Fruit fly (Drosophila melanogaster) whole organism, embryonic: Measurements from ENCODE around the gene CG43702.

Experiments used
- Blimp-1 ChIP-seq: fragments of 200-800 bp; sonication (Bioruptor generic); optimal IDR thresholded peaks from 3 replicates; lab custom pipeline; 2018; ENCODE audit warnings: missing biosample characterization, missing genetic modification characterization, mild to moderate bottlenecking, moderate library complexity, missing genetic modification reagents
- CG11247 ChIP-seq: fragments of 200-800 bp; sonication (Bioruptor generic); IDR thresholded peaks from 2 replicates; pipeline ENCODE4 v1.3.6; 2022; ENCODE audit warnings: missing biosample characterization, missing genetic modification characterization
- CG1233 ChIP-seq: fragments of 200-800 bp; sonication (Bioruptor generic); optimal IDR thresholded peaks from 4 replicates; lab custom pipeline; 2018; ENCODE audit warnings: missing biosample characterization, mild to moderate bottlenecking, missing genetic modification characterization
- CG13287 ChIP-seq: fragments of 200-800 bp; sonication (Bioruptor generic); IDR thresholded peaks from 2 replicates; pipeline ENCODE4 v1.3.6; 2022; ENCODE audit warnings: missing biosample characterization, missing genetic modification characterization; ENCODE audit not compliant: partially characterized antibody
- CG13894 ChIP-seq: fragments of 200-800 bp; sonication (Bioruptor generic); optimal IDR thresholded peaks from 3 replicates; lab custom pipeline; 2018; ENCODE audit warnings: missing biosample characterization, mild to moderate bottlenecking, missing genetic modification characterization, moderate library complexity
- CG15601 ChIP-seq: fragments of 200-800 bp; sonication (Bioruptor generic); optimal IDR thresholded peaks from 3 replicates; lab custom pipeline; 2019; ENCODE audit warnings: missing biosample characterization, mild to moderate bottlenecking, missing genetic modification characterization, moderate library complexity
- CG16815 ChIP-seq: fragments of 200-800 bp; sonication (Bioruptor generic); optimal IDR thresholded peaks from 3 replicates; lab custom pipeline; 2017; ENCODE audit warnings: missing biosample characterization, mild to moderate bottlenecking, missing genetic modification characterization
- CG17829 ChIP-seq: fragments of 200-800 bp; optimal IDR thresholded peaks from 2 replicates; lab custom pipeline; 2019; ENCODE audit warnings: missing biosample characterization, mild to moderate bottlenecking, missing genetic modification characterization, moderate library complexity
- CG2712 ChIP-seq: fragments of 200-800 bp; optimal IDR thresholded peaks from 3 replicates; lab custom pipeline; 2019; ENCODE audit warnings: missing biosample characterization, mild to moderate bottlenecking, missing genetic modification characterization, moderate library complexity
- CG33557 ChIP-seq: fragments of 200-800 bp; sonication (Bioruptor generic); optimal IDR thresholded peaks from 2 replicates; lab custom pipeline; 2019; ENCODE audit warnings: missing biosample characterization, mild to moderate bottlenecking, missing genetic modification characterization, moderate library complexity
- CG3407 ChIP-seq: fragments of 200-800 bp; sonication (Bioruptor generic); optimal IDR thresholded peaks from 2 replicates; lab custom pipeline; 2018; ENCODE audit warnings: missing biosample characterization, mild to moderate bottlenecking, missing genetic modification characterization
- CG34224 ChIP-seq: fragments of 200-800 bp; sonication (Bioruptor generic); IDR thresholded peaks from 3 replicates; pipeline ENCODE4 v1.3.6; 2022; ENCODE audit warnings: missing biosample characterization, missing genetic modification characterization; ENCODE audit not compliant: partially characterized antibody
- CG3847 ChIP-seq: fragments of 200-800 bp; sonication (Bioruptor generic); IDR thresholded peaks from 2 replicates; pipeline ENCODE4 v1.3.6; 2022; ENCODE audit warnings: missing biosample characterization, missing genetic modification characterization
- CG43689 ChIP-seq: fragments of 200-800 bp; sonication (Bioruptor generic); IDR thresholded peaks from 2 replicates; pipeline ENCODE4 v1.3.6; 2022; ENCODE audit warnings: missing biosample characterization, missing genetic modification characterization
- CG4424 ChIP-seq: fragments of 200-800 bp; sonication (Bioruptor generic); optimal IDR thresholded peaks from 3 replicates; lab custom pipeline; 2016; ENCODE audit warnings: missing biosample characterization, missing genetic modification characterization
- CG4730 ChIP-seq: fragments of 200-800 bp; sonication (Bioruptor generic); IDR thresholded peaks from 2 replicates; pipeline ENCODE4 v1.3.6; 2022; ENCODE audit warnings: missing biosample characterization, missing genetic modification characterization
- CG6272 ChIP-seq: fragments of 200-800 bp; sonication (Bioruptor generic); IDR thresholded peaks from 2 replicates; pipeline ENCODE4 v1.3.6; 2022; ENCODE audit warnings: missing biosample characterization, missing genetic modification characterization
- CG9876 ChIP-seq: fragments of 200-800 bp; sonication (Bioruptor generic); optimal IDR thresholded peaks from 2 replicates; lab custom pipeline; 2016; ENCODE audit warnings: missing biosample characterization, missing genetic modification characterization
- CG9932 ChIP-seq: fragments of 200-800 bp; sonication (Bioruptor generic); IDR thresholded peaks from 2 replicates; pipeline ENCODE4 v1.3.6; 2022; ENCODE audit warnings: missing biosample characterization, missing genetic modification characterization
- Camta ChIP-seq: fragments of 200-800 bp; sonication (Bioruptor generic); optimal IDR thresholded peaks from 2 replicates; lab custom pipeline; 2016; ENCODE audit warnings: missing biosample characterization, missing genetic modification characterization
- D19A ChIP-seq: fragments of 200-800 bp; optimal IDR thresholded peaks from 3 replicates; lab custom pipeline; 2019; ENCODE audit warnings: missing biosample characterization, mild to moderate bottlenecking, missing genetic modification characterization, moderate library complexity
- Dfd ChIP-seq, 2 experiments: fragments of >200 bp; optimal IDR thresholded peaks; 2 replicates each; lab custom pipeline; 2017; ENCODE audit warnings: missing biosample characterization in 2 of 2, missing genetic modification characterization in 2 of 2
- Fer1 ChIP-seq: fragments of 200-800 bp; sonication (Bioruptor generic); optimal IDR thresholded peaks from 2 replicates; lab custom pipeline; 2017; ENCODE audit warnings: missing biosample characterization, mild to moderate bottlenecking, missing genetic modification characterization
- HLH3B ChIP-seq: fragments of 200-800 bp; sonication (Bioruptor generic); IDR thresholded peaks from 2 replicates; pipeline ENCODE4 v1.3.6; 2022; ENCODE audit warnings: missing biosample characterization, missing genetic modification characterization
- HLH54F ChIP-seq: fragments of 200-800 bp; sonication (Bioruptor generic); optimal IDR thresholded peaks from 3 replicates; lab custom pipeline; 2016; ENCODE audit warnings: missing biosample characterization, missing genetic modification characterization
- Myb ChIP-seq: fragments of 200-800 bp; sonication (Bioruptor generic); optimal IDR thresholded peaks from 2 replicates; lab custom pipeline; 2016; ENCODE audit warnings: missing biosample characterization, missing genetic modification characterization
- NC2α ChIP-seq: fragments of 200-800 bp; sonication (Bioruptor generic); optimal IDR thresholded peaks from 2 replicates; lab custom pipeline; 2016; ENCODE audit warnings: missing biosample characterization, missing genetic modification characterization
- Trl ChIP-seq, 3 experiments: fragments of >200 bp in 2 of 3; fragments of 200-800 bp in 1 of 3; sonication (Bioruptor generic) in 1 of 3; optimal IDR thresholded peaks; 2 replicates in 1 of 3; 3 replicates in 2 of 3; lab custom pipeline; 2016 to 2017; ENCODE audit warnings: missing biosample characterization in 1 of 3, missing genetic modification characterization in 1 of 3
- aop ChIP-seq: fragments of 200-800 bp; sonication (Bioruptor generic); IDR thresholded peaks from 2 replicates; pipeline ENCODE4 v1.3.6; 2022; ENCODE audit warnings: missing biosample characterization, missing genetic modification characterization
- dysf ChIP-seq: fragments of 200-800 bp; sonication (Bioruptor generic); IDR thresholded peaks from 3 replicates; pipeline ENCODE4 v1.3.6; 2022; ENCODE audit warnings: missing biosample characterization, missing genetic modification characterization
- eve ChIP-seq, 2 experiments: fragments of >200 bp; optimal IDR thresholded peaks; 2 replicates each; lab custom pipeline; 2017; ENCODE audit warnings: missing biosample characterization in 2 of 2, missing genetic modification characterization in 2 of 2
- exex ChIP-seq: fragments of 200-800 bp; sonication (Bioruptor generic); optimal IDR thresholded peaks from 4 replicates; lab custom pipeline; 2018; ENCODE audit warnings: missing biosample characterization, mild to moderate bottlenecking, missing genetic modification characterization, moderate library complexity
- eyg ChIP-seq: fragments of 200-800 bp; sonication (Bioruptor generic); optimal IDR thresholded peaks from 3 replicates; lab custom pipeline; 2016; ENCODE audit warnings: missing biosample characterization, missing genetic modification characterization
- ftz-f1 ChIP-seq: fragments of 200-800 bp; sonication (Bioruptor generic); optimal IDR thresholded peaks from 2 replicates; lab custom pipeline; 2016; ENCODE audit warnings: missing biosample characterization, missing genetic modification characterization
- gcm2 ChIP-seq: fragments of 200-800 bp; sonication (Bioruptor generic); optimal IDR thresholded peaks from 2 replicates; lab custom pipeline; 2016; ENCODE audit warnings: missing biosample characterization, missing genetic modification characterization
- hbn ChIP-seq: fragments of 200-800 bp; sonication (Bioruptor generic); IDR thresholded peaks from 2 replicates; pipeline ENCODE4 v1.3.6; 2022; ENCODE audit warnings: missing biosample characterization, missing genetic modification characterization; ENCODE audit not compliant: partially characterized antibody
- her ChIP-seq: fragments of 200-800 bp; sonication (Bioruptor generic); optimal IDR thresholded peaks from 2 replicates; lab custom pipeline; 2016; ENCODE audit warnings: missing biosample characterization, missing genetic modification characterization
- ind ChIP-seq: fragments of 200-800 bp; sonication (Bioruptor generic); optimal IDR thresholded peaks from 3 replicates; lab custom pipeline; 2016; ENCODE audit warnings: missing biosample characterization, missing genetic modification characterization
- insv ChIP-seq, 2 experiments: fragments of 200-800 bp; sonication (Bioruptor generic); optimal IDR thresholded peaks; 3 replicates each; lab custom pipeline; 2016 to 2018; ENCODE audit warnings: missing biosample characterization in 2 of 2, missing genetic modification characterization in 2 of 2
- lilli ChIP-seq: fragments of 200-800 bp; sonication (Bioruptor generic); optimal IDR thresholded peaks from 3 replicates; lab custom pipeline; 2016; ENCODE audit warnings: missing biosample characterization, missing genetic modification characterization
- luna ChIP-seq: fragments of 200-800 bp; sonication (Bioruptor generic); optimal IDR thresholded peaks from 2 replicates; lab custom pipeline; 2016; ENCODE audit warnings: missing biosample characterization, missing genetic modification characterization
- nmo ChIP-seq: fragments of 200-800 bp; sonication (Bioruptor generic); optimal IDR thresholded peaks from 2 replicates; lab custom pipeline; 2018; ENCODE audit warnings: missing biosample characterization, mild to moderate bottlenecking, missing genetic modification characterization, moderate library complexity
- nom ChIP-seq: fragments of 200-800 bp; sonication (Bioruptor generic); optimal IDR thresholded peaks from 2 replicates; lab custom pipeline; 2017; ENCODE audit warnings: missing biosample characterization, missing genetic modification characterization, mild to moderate bottlenecking, moderate library complexity, missing genetic modification reagents
- pum ChIP-seq: fragments of 200-800 bp; sonication (Bioruptor generic); optimal IDR thresholded peaks from 2 replicates; lab custom pipeline; 2016; ENCODE audit warnings: missing biosample characterization, missing genetic modification characterization
- run ChIP-seq: fragments of 200-800 bp; sonication (Bioruptor generic); optimal IDR thresholded peaks from 3 replicates; lab custom pipeline; 2018; ENCODE audit warnings: missing biosample characterization, mild to moderate bottlenecking, missing genetic modification characterization
- seq ChIP-seq: fragments of 200-800 bp; sonication (Bioruptor generic); IDR thresholded peaks from 2 replicates; pipeline ENCODE4 v1.3.6; 2022; ENCODE audit warnings: missing biosample characterization, missing genetic modification characterization
- slbo ChIP-seq: fragments of 200-800 bp; sonication (Bioruptor generic); IDR thresholded peaks from 2 replicates; pipeline ENCODE4 v1.3.6; 2022; ENCODE audit warnings: missing biosample characterization, missing genetic modification characterization
- tx ChIP-seq: fragments of 200-800 bp; sonication (Bioruptor generic); optimal IDR thresholded peaks from 2 replicates; lab custom pipeline; 2016; ENCODE audit warnings: missing biosample characterization, missing genetic modification characterization
- wor ChIP-seq: fragments of 200-800 bp; sonication (Bioruptor generic); IDR thresholded peaks from 2 replicates; pipeline ENCODE4 v1.3.6; 2022; ENCODE audit warnings: missing biosample characterization, missing genetic modification characterization

CG43702 gene

dm6 chr3L:21285639-21286338 is 12.7 kb upstream of the CG43702 start, which contains the start of the genes CG12974 and pzg (continued):
- TF ChIP-seq CG17829 (tag; lab: Kevin White, UChicago) = peak; percentile 84
- TF ChIP-seq hbn = peak; percentile 20
- peak; percentile 93 for TF ChIP-seq dysf (GFP tag; lab: Robert Waterston, UW)
- TF ChIP-seq NC2α (GFP tag; lab: Kevin White, UChicago) = peak; percentile 60
- peak; percentile 88 for TF ChIP-seq slbo (GFP tag; lab: Robert Waterston, UW)
- TF ChIP-seq her (GFP tag; lab: Kevin White, UChicago) = no peak
- peak; percentile 70 for TF ChIP-seq Myb
- TF ChIP-seq CG43689 (GFP tag; lab: Robert Waterston, UW) = peak; percentile 69
- no peak for TF ChIP-seq exex
- no peak; the same call in 1 of the 2 replicates for TF ChIP-seq aop
- TF ChIP-seq Dfd (GFP tag; optimal IDR thresholded peaks at IDR 0.05; lab: Kevin White, UChicago) = no peak
- peak; percentile 60 for TF ChIP-seq CG13894
- peak; percentile 68 for TF ChIP-seq pum
- TF ChIP-seq CG3407 (GFP tag; lab: Kevin White, UChicago) = peak; percentile 59
- peak; percentile 92 for TF ChIP-seq wor (GFP tag; lab: Robert Waterston, UW)
- peak; percentile 73 for TF ChIP-seq CG11247 (GFP tag; lab: Robert Waterston, UW)
- peak; percentile 83 for TF ChIP-seq CG4424
- peak; percentile 78 for TF ChIP-seq lilli (GFP tag; lab: Kevin White, UChicago)
- peak; percentile 32 for TF ChIP-seq Camta (GFP tag; lab: Kevin White, UChicago)
- TF ChIP-seq CG15601 (tag; lab: Kevin White, UChicago) = peak; percentile 87
- TF ChIP-seq seq = peak; percentile 75
- TF ChIP-seq ind (GFP tag; lab: Kevin White, UChicago) = peak; percentile 64
- TF ChIP-seq CG16815 (GFP tag; lab: Kevin White, UChicago) = peak; percentile 85
- TF ChIP-seq HLH54F (GFP tag; lab: Kevin White, UChicago) = peak; percentile 85
- peak; percentile 91 for TF ChIP-seq CG9932
- peak; percentile 75 for TF ChIP-seq CG13287
- no peak for TF ChIP-seq Trl (optimal IDR thresholded peaks at IDR 0.05; lab: Kevin White, UChicago)
- TF ChIP-seq Trl (GFP tag; optimal IDR thresholded peaks at IDR 0.05; lab: Kevin White, UChicago) = peak; percentile 78
- no peak for TF ChIP-seq run (tag; lab: Kevin White, UChicago)
- peak; percentile 94 for TF ChIP-seq nmo (GFP tag; lab: Kevin White, UChicago)
- TF ChIP-seq D19A (tag; lab: Kevin White, UChicago) = peak; percentile 24
- TF ChIP-seq CG33557 = peak; percentile 42
- TF ChIP-seq CG3847 (GFP tag; lab: Robert Waterston, UW) = peak; percentile 95
- TF ChIP-seq Blimp-1 (GFP tag; lab: Kevin White, UChicago) = peak; percentile 85
- peak; percentile 51 for TF ChIP-seq nom (GFP tag; lab: Kevin White, UChicago)
- TF ChIP-seq CG2712 (tag; lab: Kevin White, UChicago) = peak; percentile 85
- TF ChIP-seq HLH3B (GFP tag; lab: Robert Waterston, UW) = peak; percentile 87
- TF ChIP-seq ftz-f1 (GFP tag; lab: Kevin White, UChicago) = peak; percentile 76
- no peak for TF ChIP-seq eve (GFP tag; optimal IDR thresholded peaks at IDR 0.05; lab: Kevin White, UChicago)
- peak; percentile 67 for TF ChIP-seq Fer1 (GFP tag; lab: Kevin White, UChicago)
- peak; percentile 90 for TF ChIP-seq CG6272 (GFP tag; lab: Robert Waterston, UW)
- TF ChIP-seq CG34224 (GFP tag; lab: Robert Waterston, UW) = peak; percentile 69; the same call in 1 of the 3 replicates
- peak; percentile 61 for TF ChIP-seq CG4730 (GFP tag; lab: Robert Waterston, UW)
- TF ChIP-seq eyg (GFP tag; lab: Kevin White, UChicago) = peak; percentile 57
- peak; percentile 69 for TF ChIP-seq tx (GFP tag; lab: Kevin White, UChicago)
- peak; percentile 19 for TF ChIP-seq luna (GFP tag; lab: Kevin White, UChicago)
- peak; percentile 94 for TF ChIP-seq CG9876 (GFP tag; lab: Kevin White, UChicago)
- TF ChIP-seq gcm2 (GFP tag; lab: Kevin White, UChicago) = peak; percentile 28
- peak in 1 of 2 experiments; percentile 42 for TF ChIP-seq insv (GFP tag; optimal IDR thresholded peaks at IDR 0.05; lab: Kevin White, UChicago)
- TF ChIP-seq CG1233 (GFP tag; lab: Kevin White, UChicago) = peak; percentile 74
